Worm (Caenorhabditis elegans) whole organism, mixed stage, embryonic: ENCODE data around the gene ttbk-3.
"Not testable (repeated sequence)": the region's sequence is repeated elsewhere in the genome, so short reads cannot be mapped to it uniquely, and the experiment has no call there.

Experiments
- nhr-28 ChIP-seq: fragments of 150-350 bp; optimal IDR thresholded peaks from 2 replicates; lab custom pipeline; 2014; ENCODE audit warnings: missing biosample characterization, missing genetic modification characterization
- unc-62 ChIP-seq: fragments of 150-350 bp; optimal IDR thresholded peaks from 2 replicates; lab custom pipeline; 2014; ENCODE audit warnings: missing biosample characterization, missing genetic modification reagents, missing genetic modification characterization

DNA sequence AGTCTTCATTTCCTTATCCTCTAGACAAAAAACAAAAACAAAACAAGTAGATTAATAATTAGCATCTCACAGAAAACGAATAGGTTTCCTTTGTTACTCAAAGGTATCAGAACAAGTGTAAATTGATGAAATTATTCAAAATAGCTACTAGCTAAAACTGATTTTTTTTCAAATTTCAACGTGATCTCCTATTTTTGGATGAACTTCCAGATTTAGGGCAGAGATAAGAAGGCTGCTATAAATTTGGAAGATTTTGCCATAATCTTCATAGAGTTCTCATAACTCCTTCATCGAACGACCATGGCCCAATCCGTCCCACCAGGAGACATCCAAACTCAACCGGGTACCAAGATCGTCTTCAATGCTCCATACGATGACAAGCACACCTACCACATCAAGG, 4.6 kb upstream of the ttbk-3 start, which contains the start of gene msp-77:
- not testable (repeated sequence) for TF ChIP-seq unc-62; nhr-28 (tag; lab: Kevin White, UChicago)
